Fruit fly (Drosophila melanogaster) whole organism, adult: ENCODE measurements around the gene CG4119.

ENCODE experiments used
- CG5204 ChIP-seq: fragments of 200-800 bp; sonication (Bioruptor generic); optimal IDR thresholded peaks from 2 replicates; lab custom pipeline; 2016; ENCODE audit warnings: missing biosample characterization, missing genetic modification characterization
- CG7045 ChIP-seq: fragments of 200-800 bp; sonication (Bioruptor generic); optimal IDR thresholded peaks from 2 replicates; lab custom pipeline; 2017; ENCODE audit warnings: missing biosample characterization, mild to moderate bottlenecking, missing genetic modification characterization
- pad ChIP-seq: fragments of 200-800 bp; sonication (Bioruptor generic); optimal IDR thresholded peaks from 3 replicates; lab custom pipeline; 2017; ENCODE audit warnings: missing biosample characterization, missing genetic modification characterization, mild to moderate bottlenecking, moderate library complexity, missing genetic modification reagents

dm6 chrX:5676855-5677254 is 11.0 kb downstream of the CG4119 start:
- TF ChIP-seq CG5204 (GFP tag; lab: Kevin White, UChicago): no peak
- no peak for TF ChIP-seq pad (GFP tag; lab: Kevin White, UChicago)
- no peak for TF ChIP-seq CG7045 (GFP tag; lab: Kevin White, UChicago)
